Worm (Caenorhabditis elegans) whole organism, L1 larva: ENCODE results near the gene ppat-1.

ENCODE experiments used
- C34B4.2 ChIP-seq: sonication (generic microtip); optimal IDR thresholded peaks from 2 replicates; lab custom pipeline; 2017; ENCODE audit warnings: mild to moderate bottlenecking, missing genetic modification characterization, missing compliant biosample characterization
- F16B12.6 ChIP-seq: fragments of 150-350 bp; optimal IDR thresholded peaks from 2 replicates; lab custom pipeline; 2014; ENCODE audit warnings: missing biosample characterization, missing genetic modification characterization
- Y116A8C.19 ChIP-seq: sonication (generic microtip); optimal IDR thresholded peaks from 2 replicates; lab custom pipeline; 2016; ENCODE audit warnings: missing compliant biosample characterization, missing genetic modification characterization, borderline replicate concordance
- aha-1 ChIP-seq: fragments of 150-350 bp; optimal IDR thresholded peaks from 2 replicates; lab custom pipeline; 2014; ENCODE audit warnings: missing biosample characterization, missing genetic modification characterization
- alr-1 ChIP-seq: fragments of 200-800 bp; sonication (Bioruptor generic); optimal IDR thresholded peaks from 2 replicates; lab custom pipeline; 2018; ENCODE audit warnings: borderline replicate concordance, mild to moderate bottlenecking, missing genetic modification characterization, missing compliant biosample characterization
- ama-1 ChIP-seq: fragments of 150-350 bp; optimal IDR thresholded peaks from 2 replicates; lab custom pipeline; 2014
- blmp-1 ChIP-seq: fragments of 150-350 bp; optimal IDR thresholded peaks from 2 replicates; lab custom pipeline; 2014; ENCODE audit warnings: missing biosample characterization, missing genetic modification characterization
- ceh-63 ChIP-seq: fragments of 200-800 bp; sonication (Bioruptor generic); optimal IDR thresholded peaks from 2 replicates; lab custom pipeline; 2018; ENCODE audit warnings: mild to moderate bottlenecking, missing genetic modification characterization, missing compliant biosample characterization
- ceh-8 ChIP-seq: fragments of 200-800 bp; sonication (Bioruptor generic); optimal IDR thresholded peaks from 2 replicates; lab custom pipeline; 2018; ENCODE audit warnings: mild to moderate bottlenecking, missing genetic modification characterization, moderate library complexity, missing compliant biosample characterization
- ceh-82 ChIP-seq, 3 experiments: fragments of 150-350 bp in 1 of 3; sonication (generic microtip) in 2 of 3; optimal IDR thresholded peaks; 2 replicates each; lab custom pipeline; 2014 to 2017; ENCODE audit warnings: missing biosample characterization in 3 of 3, missing genetic modification characterization in 3 of 3
- ceh-90 ChIP-seq: sonication (generic microtip); optimal IDR thresholded peaks from 2 replicates; lab custom pipeline; 2016; ENCODE audit warnings: missing genetic modification characterization, missing compliant biosample characterization
- egl-13 ChIP-seq: sonication (generic microtip); optimal IDR thresholded peaks from 2 replicates; lab custom pipeline; 2016; ENCODE audit warnings: missing genotype, missing genetic modification reagents, missing genetic modification characterization, missing compliant biosample characterization
- egl-27 ChIP-seq, 2 experiments: fragments of 150-350 bp in 1 of 2; sonication (generic microtip); optimal IDR thresholded peaks; 3 replicates each; lab custom pipeline; 2017 to 2018; ENCODE audit warnings: missing biosample characterization in 2 of 2, missing genetic modification characterization in 2 of 2, missing genetic modification reagents in 2 of 2
- elt-2 ChIP-seq: sonication (generic microtip); optimal IDR thresholded peaks from 2 replicates; lab custom pipeline; 2016; ENCODE audit warnings: missing genetic modification characterization, mild to moderate bottlenecking, inconsistent platforms, missing compliant biosample characterization, missing genetic modification reagents
- elt-3 ChIP-seq, 6 experiments: fragments of 150-350 bp in 1 of 6; sonication (generic microtip); optimal IDR thresholded peaks; 2 replicates each; lab custom pipeline; 2017 to 2018; ENCODE audit warnings: missing biosample characterization in 6 of 6, missing genetic modification characterization in 6 of 6, inconsistent platforms in 1 of 6
- ets-5 ChIP-seq: fragments of 200-800 bp; sonication (Bioruptor generic); IDR thresholded peaks from 2 replicates; pipeline ENCODE4 v1.3.6; 2022; ENCODE audit warnings: missing genetic modification characterization, missing compliant biosample characterization
- fkh-10 ChIP-seq: sonication (generic microtip); optimal IDR thresholded peaks from 2 replicates; lab custom pipeline; 2017; ENCODE audit warnings: missing biosample characterization, missing genetic modification reagents, missing genetic modification characterization
- hlh-17 ChIP-seq: fragments of 200-800 bp; sonication (Bioruptor generic); optimal IDR thresholded peaks from 2 replicates; lab custom pipeline; 2018; ENCODE audit warnings: missing genetic modification characterization, mild to moderate bottlenecking, missing compliant biosample characterization, moderate library complexity, borderline replicate concordance
- hpl-2 ChIP-seq: fragments of 150-350 bp; optimal IDR thresholded peaks from 2 replicates; lab custom pipeline; 2014; ENCODE audit warnings: missing biosample characterization, missing genetic modification reagents, missing genetic modification characterization
- lin-13 ChIP-seq: fragments of 150-350 bp; optimal IDR thresholded peaks from 2 replicates; lab custom pipeline; 2014; ENCODE audit warnings: missing biosample characterization, missing genetic modification reagents, missing genetic modification characterization
- lin-15B ChIP-seq: fragments of 150-350 bp; sonication (generic microtip); optimal IDR thresholded peaks from 3 replicates; lab custom pipeline; 2014; ENCODE audit warnings: missing biosample characterization, missing genetic modification characterization
- lin-35 ChIP-seq, 2 experiments: fragments of 150-350 bp; optimal IDR thresholded peaks; 2 replicates each; lab custom pipeline; 2014; ENCODE audit warnings: missing biosample characterization in 2 of 2, missing genetic modification characterization in 2 of 2, missing genetic modification reagents in 2 of 2
- lir-3 ChIP-seq: sonication (generic microtip); optimal IDR thresholded peaks from 2 replicates; lab custom pipeline; 2016; ENCODE audit warnings: mild to moderate bottlenecking, missing genetic modification characterization, moderate library complexity, missing compliant biosample characterization; ENCODE audit not compliant: poor library complexity
- lsy-2 ChIP-seq, 2 experiments: fragments of 150-350 bp; optimal IDR thresholded peaks; 2 replicates each; lab custom pipeline; 2014; ENCODE audit warnings: missing biosample characterization in 2 of 2, missing genetic modification characterization in 2 of 2
- mdl-1 ChIP-seq, 2 experiments: fragments of 150-350 bp; optimal IDR thresholded peaks; 2 replicates each; lab custom pipeline; 2014 to 2017; ENCODE audit warnings: missing biosample characterization in 2 of 2, missing genetic modification characterization in 2 of 2, inconsistent platforms in 1 of 2
- mep-1 ChIP-seq: fragments of 150-350 bp; optimal IDR thresholded peaks from 2 replicates; lab custom pipeline; 2014; ENCODE audit warnings: missing biosample characterization, missing genetic modification characterization
- nhr-12 ChIP-seq: sonication (generic microtip); optimal IDR thresholded peaks from 2 replicates; lab custom pipeline; 2017; ENCODE audit warnings: missing biosample characterization, missing genetic modification characterization
- nhr-19 ChIP-seq: fragments of 200-800 bp; sonication (Bioruptor generic); conservative IDR thresholded peaks from 2 replicates; pipeline ENCODE4 v1.3.6; 2022; ENCODE audit warnings: missing genetic modification characterization, missing compliant biosample characterization
- nhr-20 ChIP-seq: sonication (generic microtip); optimal IDR thresholded peaks from 2 replicates; lab custom pipeline; 2016; ENCODE audit warnings: mild to moderate bottlenecking, missing genetic modification characterization, missing compliant biosample characterization
- nhr-237 ChIP-seq: fragments of 150-350 bp; optimal IDR thresholded peaks from 2 replicates; lab custom pipeline; 2014; ENCODE audit warnings: missing biosample characterization, missing genetic modification characterization
- nhr-28 ChIP-seq: fragments of 150-350 bp; optimal IDR thresholded peaks from 2 replicates; lab custom pipeline; 2014; ENCODE audit warnings: missing biosample characterization, missing genetic modification characterization
- nhr-47 ChIP-seq: sonication (generic microtip); optimal IDR thresholded peaks from 2 replicates; lab custom pipeline; 2016; ENCODE audit warnings: mild to moderate bottlenecking, missing genetic modification characterization, moderate library complexity, missing compliant biosample characterization
- nhr-77 ChIP-seq: fragments of 150-350 bp; optimal IDR thresholded peaks from 2 replicates; lab custom pipeline; 2014; ENCODE audit warnings: missing biosample characterization, missing genetic modification characterization
- nhr-84 ChIP-seq: sonication (generic microtip); optimal IDR thresholded peaks from 2 replicates; lab custom pipeline; 2017; ENCODE audit warnings: missing biosample characterization, missing genetic modification characterization
- nhr-85 ChIP-seq: sonication (generic microtip); peaks from one replicate; lab custom pipeline; 2016; ENCODE audit warnings: missing genetic modification characterization, inconsistent platforms, missing compliant biosample characterization
- pax-3 ChIP-seq: fragments of 200-800 bp; sonication (Bioruptor generic); optimal IDR thresholded peaks from 2 replicates; lab custom pipeline; 2018; ENCODE audit warnings: mild to moderate bottlenecking, missing genetic modification characterization, moderate library complexity, missing compliant biosample characterization
- pqm-1 ChIP-seq: sonication (generic microtip); optimal IDR thresholded peaks from 3 replicates; lab custom pipeline; 2017; ENCODE audit warnings: missing biosample characterization, missing genetic modification characterization
- rnt-1 ChIP-seq: sonication (generic microtip); optimal IDR thresholded peaks from 2 replicates; lab custom pipeline; 2016; ENCODE audit warnings: mild to moderate bottlenecking, missing genetic modification characterization, moderate library complexity, missing compliant biosample characterization
- snu-23 ChIP-seq: sonication (generic microtip); optimal IDR thresholded peaks from 2 replicates; lab custom pipeline; 2016; ENCODE audit warnings: missing genetic modification characterization, missing compliant biosample characterization
- sox-4 ChIP-seq: sonication (generic microtip); optimal IDR thresholded peaks from 2 replicates; lab custom pipeline; 2016; ENCODE audit warnings: missing genetic modification characterization, missing compliant biosample characterization
- sup-37 ChIP-seq: fragments of 200-800 bp; sonication (Bioruptor generic); optimal IDR thresholded peaks from 2 replicates; lab custom pipeline; 2018; ENCODE audit warnings: mild to moderate bottlenecking, missing genetic modification characterization, missing compliant biosample characterization
- swsn-7 ChIP-seq: sonication (generic microtip); optimal IDR thresholded peaks from 2 replicates; lab custom pipeline; 2016; ENCODE audit warnings: missing genetic modification characterization, missing compliant biosample characterization
- tlp-1 ChIP-seq: fragments of 150-350 bp; optimal IDR thresholded peaks from 2 replicates; lab custom pipeline; 2014; ENCODE audit warnings: missing biosample characterization, missing genetic modification characterization
- unc-130 ChIP-seq: fragments of 150-350 bp; optimal IDR thresholded peaks from 2 replicates; lab custom pipeline; 2017; ENCODE audit warnings: missing biosample characterization, missing genetic modification characterization, inconsistent platforms
- unc-62 ChIP-seq: fragments of 150-350 bp; optimal IDR thresholded peaks from 2 replicates; lab custom pipeline; 2014; ENCODE audit warnings: missing biosample characterization, missing genetic modification reagents, missing genetic modification characterization
- unc-86 ChIP-seq: sonication (generic microtip); optimal IDR thresholded peaks from 2 replicates; lab custom pipeline; 2016; ENCODE audit warnings: missing genetic modification characterization, missing compliant biosample characterization
- xbp-1 ChIP-seq: sonication (generic microtip); optimal IDR thresholded peaks from 2 replicates; lab custom pipeline; 2016; ENCODE audit warnings: missing genetic modification characterization, missing compliant biosample characterization
- zag-1 ChIP-seq: fragments of 150-350 bp; optimal IDR thresholded peaks from 2 replicates; lab custom pipeline; 2014; ENCODE audit warnings: missing biosample characterization, missing genetic modification characterization
- zip-4 ChIP-seq: fragments of 200-800 bp; sonication (Bioruptor generic); optimal IDR thresholded peaks from 2 replicates; lab custom pipeline; 2018; ENCODE audit warnings: mild to moderate bottlenecking, missing genetic modification characterization, moderate library complexity, missing compliant biosample characterization
- ztf-11 ChIP-seq, 2 experiments: sonication (generic microtip); optimal IDR thresholded peaks; 2 replicates each; lab custom pipeline; 2016 to 2017; ENCODE audit warnings: missing genetic modification characterization in 2 of 2, missing biosample characterization in 1 of 2, missing compliant biosample characterization in 1 of 2

The ppat-1 gene

DNA sequence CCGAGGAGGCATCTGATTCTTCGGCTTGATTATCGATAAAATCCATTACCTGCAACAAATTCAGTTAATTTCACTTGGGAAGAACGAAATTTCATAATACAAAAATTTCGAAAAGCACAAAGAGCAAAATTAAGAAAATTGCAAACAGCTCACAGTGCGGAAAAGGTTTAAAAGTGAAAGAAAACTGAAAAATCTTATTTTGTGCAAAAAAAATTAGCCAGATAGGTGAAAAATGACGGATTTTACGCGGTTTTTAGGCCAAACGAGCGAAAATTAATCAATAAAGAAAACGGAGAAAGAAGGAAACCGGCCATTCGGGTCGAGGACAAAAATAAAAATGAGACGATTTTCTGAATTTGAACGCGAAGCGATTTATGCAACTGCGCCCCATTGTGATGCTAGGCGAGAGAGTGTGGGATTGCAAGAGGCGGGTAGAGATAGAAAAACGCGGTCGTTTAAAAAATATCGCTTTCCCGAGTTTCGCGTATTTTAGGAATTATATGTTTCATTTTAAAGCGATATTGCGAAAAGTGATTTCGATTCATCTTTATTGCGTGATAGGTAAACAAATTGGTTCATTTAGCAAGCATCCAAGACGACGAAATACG lies 31.6 kb downstream of the ppat-1 start, which contains the start of gene emb-5 (continued):
- peak; percentile 58 for TF ChIP-seq F16B12.6 (tag; lab: Kevin White, UChicago)
- TF ChIP-seq lin-35 (GFP tag; optimal IDR thresholded peaks at IDR 0.05; lab: Kevin White, UChicago), result peak; percentile 96 to 98
- TF ChIP-seq nhr-28 (tag; lab: Kevin White, UChicago), result no peak
- no peak for TF ChIP-seq tlp-1 (tag; lab: Kevin White, UChicago)
- TF ChIP-seq zip-4 (GFP tag; lab: Kevin White, UChicago), result no peak
- TF ChIP-seq nhr-237 (tag; lab: Kevin White, UChicago), result no peak
- no peak for TF ChIP-seq ceh-8
- TF ChIP-seq xbp-1 (tag; lab: Kevin White, UChicago), result peak; percentile 72
- TF ChIP-seq ets-5, result no peak
- no peak for TF ChIP-seq hlh-17 (GFP tag; lab: Kevin White, UChicago)
- no peak for TF ChIP-seq unc-130 (tag; lab: Kevin White, UChicago)
- TF ChIP-seq nhr-19 (GFP tag; lab: Robert Waterston, UW), result peak; percentile 76
- TF ChIP-seq egl-13 (tag; lab: Kevin White, UChicago), result no peak
- no peak for TF ChIP-seq alr-1 (tag; lab: Kevin White, UChicago)
- TF ChIP-seq snu-23 (GFP tag; lab: Kevin White, UChicago), result peak; percentile 77
- TF ChIP-seq lin-13 (GFP tag; lab: Kevin White, UChicago), result peak; percentile 62
- no peak for TF ChIP-seq egl-27 (tag; optimal IDR thresholded peaks at IDR 0.05; lab: Kevin White, UChicago)
- TF ChIP-seq aha-1 (tag; lab: Kevin White, UChicago), result no peak
- peak in 1 of 6 experiments; percentile 38 for TF ChIP-seq elt-3 (tag; optimal IDR thresholded peaks at IDR 0.05; lab: Kevin White, UChicago)
- TF ChIP-seq ceh-63 (GFP tag; lab: Kevin White, UChicago), result no peak
- no peak for TF ChIP-seq nhr-12 (tag; lab: Kevin White, UChicago)
- no peak for TF ChIP-seq nhr-84 (tag; lab: Kevin White, UChicago)
- TF ChIP-seq ztf-11 (tag; optimal IDR thresholded peaks at IDR 0.05; lab: Kevin White, UChicago), result no peak
- TF ChIP-seq hpl-2 (GFP tag; lab: Kevin White, UChicago), result no peak
- TF ChIP-seq Y116A8C.19 (tag; lab: Kevin White, UChicago), result no peak
- peak; percentile 67 for TF ChIP-seq nhr-20 (tag; lab: Kevin White, UChicago)
- peak; percentile 28 for TF ChIP-seq pax-3
- peak; percentile 61 for TF ChIP-seq unc-86 (tag; lab: Kevin White, UChicago)
- TF ChIP-seq ceh-90 (tag; lab: Kevin White, UChicago), result no peak
- TF ChIP-seq ceh-82 (tag; optimal IDR thresholded peaks at IDR 0.05; lab: Kevin White, UChicago), result peak; percentile 30 to 85 (median 74)
- TF ChIP-seq blmp-1, result no peak
- no peak for TF ChIP-seq fkh-10 (GFP tag; lab: Kevin White, UChicago)
- peak; percentile 28 for TF ChIP-seq nhr-77 (tag; lab: Kevin White, UChicago)
- TF ChIP-seq C34B4.2 (tag; lab: Kevin White, UChicago), result no peak
- TF ChIP-seq lir-3 (tag; lab: Kevin White, UChicago), result peak; percentile 0
- TF ChIP-seq swsn-7 (tag; lab: Kevin White, UChicago), result peak; percentile 61
- TF ChIP-seq sup-37, result peak; percentile 36
- TF ChIP-seq mdl-1 (tag; optimal IDR thresholded peaks at IDR 0.05; lab: Kevin White, UChicago), result peak in 1 of 2 experiments; percentile 36
- TF ChIP-seq ama-1 (lab: Kevin White, UChicago), result no peak

DNA sequence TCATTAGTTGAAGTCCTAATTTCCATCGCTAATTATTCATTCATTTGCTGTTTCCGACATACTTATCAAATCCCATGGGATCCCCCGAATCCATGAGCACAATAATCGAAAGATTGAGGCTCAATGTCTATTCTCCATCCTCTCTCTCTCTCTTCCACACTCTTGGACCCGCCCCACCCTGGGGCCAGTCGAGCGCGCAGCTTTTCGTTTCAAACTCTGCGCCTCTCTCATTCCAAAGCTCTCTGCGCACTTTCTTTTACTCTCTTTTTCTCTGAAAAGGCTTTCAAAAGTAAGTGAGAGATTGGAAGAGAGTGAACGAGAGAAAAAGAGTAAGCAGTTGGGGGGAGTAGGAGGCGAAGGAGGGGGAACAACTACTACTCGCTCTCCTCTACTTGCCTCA lies 32.7 kb downstream of the ppat-1 start, which contains the start of gene acy-1:
Gene acy-1 (plus strand): TSS at position 346 of the 400 bp plus-strand sequence.
- TF ChIP-seq lir-3 (tag; lab: Kevin White, UChicago), result peak; percentile 51
- TF ChIP-seq nhr-47, result peak; percentile 79
- peak; percentile 87 for TF ChIP-seq rnt-1
- TF ChIP-seq mep-1 (tag; lab: Kevin White, UChicago), result peak; percentile 79
- TF ChIP-seq nhr-19 (GFP tag; lab: Robert Waterston, UW), result peak; percentile 73
- TF ChIP-seq nhr-77 (tag; lab: Kevin White, UChicago), result peak; percentile 69
- TF ChIP-seq lin-15B (tag; lab: Kevin White, UChicago), result peak; percentile 48
- peak; percentile 82 to 88 for TF ChIP-seq lsy-2 (tag; optimal IDR thresholded peaks at IDR 0.05; lab: Kevin White, UChicago)
- TF ChIP-seq unc-62 (GFP tag; lab: Kevin White, UChicago), result no peak
- peak; percentile 79 for TF ChIP-seq snu-23 (GFP tag; lab: Kevin White, UChicago)
- peak in 1 of 2 experiments; percentile 13 for TF ChIP-seq ztf-11 (tag; optimal IDR thresholded peaks at IDR 0.05; lab: Kevin White, UChicago)
- TF ChIP-seq pqm-1 (tag; lab: Kevin White, UChicago), result no peak
- TF ChIP-seq zip-4 (GFP tag; lab: Kevin White, UChicago), result no peak
- peak; percentile 67 for TF ChIP-seq lin-13 (GFP tag; lab: Kevin White, UChicago)
- peak; percentile 47 for TF ChIP-seq egl-13 (tag; lab: Kevin White, UChicago)
- TF ChIP-seq ets-5, result no peak
- peak; percentile 62 for TF ChIP-seq nhr-85 (tag; lab: Kevin White, UChicago)
- no peak for TF ChIP-seq elt-2
- TF ChIP-seq sox-4, result peak; percentile 20
- peak; percentile 68 for TF ChIP-seq zag-1 (tag; lab: Kevin White, UChicago)
